Worm (Caenorhabditis elegans) whole organism, young adult: ENCODE measurements around the gene ipla-1.

Experiments used
- D2030.7 ChIP-seq: fragments of 200-800 bp; sonication (Bioruptor generic); IDR thresholded peaks from 2 replicates; pipeline ENCODE4 v1.3.6; 2022; ENCODE audit warnings: missing genetic modification reagents, missing genetic modification characterization, missing compliant biosample characterization
- cebp-1 ChIP-seq, 2 experiments: fragments of 200-800 bp in 1 of 2; sonication (Bioruptor generic) in 1 of 2; sonication (generic microtip) in 1 of 2; IDR thresholded peaks in 1 of 2; optimal IDR thresholded peaks in 1 of 2; 2 replicates each; pipeline versions ENCODE4 v1.3.6 to Lab custom; 2017 to 2022; ENCODE audit warnings: missing compliant biosample characterization in 2 of 2, missing genetic modification characterization in 2 of 2, mild to moderate bottlenecking in 1 of 2, missing genetic modification reagents in 1 of 2, moderate library complexity in 1 of 2
- ets-4 ChIP-seq: fragments of 200-800 bp; sonication (Bioruptor generic); optimal IDR thresholded peaks from 2 replicates; lab custom pipeline; 2018; ENCODE audit warnings: mild to moderate bottlenecking, missing genetic modification characterization, missing compliant biosample characterization
- lin-35 ChIP-seq, 3 experiments: fragments of 150-350 bp in 2 of 3; sonication (generic microtip) in 1 of 3; optimal IDR thresholded peaks; 2 replicates each; lab custom pipeline; 2014 to 2018; ENCODE audit warnings: missing biosample characterization in 3 of 3, missing genetic modification characterization in 3 of 3, missing genetic modification reagents in 3 of 3
- lin-54 ChIP-seq: fragments of 200-800 bp; sonication (Bioruptor generic); optimal IDR thresholded peaks from 2 replicates; lab custom pipeline; 2018; ENCODE audit warnings: mild to moderate bottlenecking, missing genetic modification characterization, missing compliant biosample characterization
- madf-10 ChIP-seq: sonication (generic microtip); optimal IDR thresholded peaks from 2 replicates; lab custom pipeline; 2016; ENCODE audit warnings: mild to moderate bottlenecking, missing genetic modification characterization, missing compliant biosample characterization
- nhr-90 ChIP-seq: sonication (generic microtip); optimal IDR thresholded peaks from 2 replicates; lab custom pipeline; 2016; ENCODE audit warnings: missing genotype, mild to moderate bottlenecking, missing genetic modification characterization, missing compliant biosample characterization
- rpc-1 ChIP-seq, 2 experiments: fragments of 150-350 bp in 1 of 2; sonication (generic microtip) in 1 of 2; optimal IDR thresholded peaks; 2 replicates each; lab custom pipeline; 2014 to 2018; ENCODE audit warnings: missing biosample characterization in 1 of 2, missing genetic modification characterization in 1 of 2, missing genetic modification reagents in 1 of 2, missing genotype in 1 of 2
- snpc-1.3 ChIP-seq: sonication (generic microtip); optimal IDR thresholded peaks from 2 replicates; lab custom pipeline; 2017; ENCODE audit warnings: missing genetic modification characterization, mild to moderate bottlenecking, missing compliant biosample characterization, antibody characterized with exemption, moderate library complexity, missing genotype, missing genetic modification reagents; ENCODE audit not compliant: insufficient read depth

ce11 chrII:4650072-4650471 lies 48.9 kb upstream of the ipla-1 start:
- TF ChIP-seq D2030.7 (GFP tag; lab: Robert Waterston, UW) = no peak
- no peak for TF ChIP-seq nhr-90 (tag; lab: Kevin White, UChicago)
- TF ChIP-seq cebp-1 (GFP tag; IDR thresholded peaks at IDR 0.05; lab: Robert Waterston, UW) = no peak
- no peak for TF ChIP-seq cebp-1 (tag; optimal IDR thresholded peaks at IDR 0.05; lab: Kevin White, UChicago)
- TF ChIP-seq lin-54 = no peak
- no peak for TF ChIP-seq madf-10
- TF ChIP-seq rpc-1 (optimal IDR thresholded peaks at IDR 0.05; lab: Kevin White, UChicago) = no peak
- no peak for TF ChIP-seq rpc-1 (tag; optimal IDR thresholded peaks at IDR 0.05; lab: Kevin White, UChicago)
- TF ChIP-seq lin-35 (GFP tag; optimal IDR thresholded peaks at IDR 0.05; lab: Kevin White, UChicago) = no peak
- TF ChIP-seq ets-4 = no peak
- no peak for TF ChIP-seq snpc-1.3
